Worm (Caenorhabditis elegans) whole organism, young adult: ENCODE data around the gene twk-44.

ENCODE experiments used
- B0261.1 ChIP-seq: sonication (generic microtip); optimal IDR thresholded peaks from 2 replicates; lab custom pipeline; 2016; ENCODE audit warnings: mild to moderate bottlenecking, missing genetic modification characterization, moderate library complexity, missing compliant biosample characterization
- C06A6.2 ChIP-seq: fragments of 200-800 bp; sonication (Bioruptor generic); conservative IDR thresholded peaks from 2 replicates; pipeline ENCODE4 v1.3.6; 2022; ENCODE audit warnings: missing genetic modification characterization, missing compliant biosample characterization
- C17E4.6 ChIP-seq: fragments of 200-800 bp; sonication (Bioruptor generic); IDR thresholded peaks from 2 replicates; pipeline ENCODE4 v1.3.6; 2022; ENCODE audit warnings: missing genetic modification reagents, missing genetic modification characterization, missing compliant biosample characterization
- D2030.7 ChIP-seq: fragments of 200-800 bp; sonication (Bioruptor generic); IDR thresholded peaks from 2 replicates; pipeline ENCODE4 v1.3.6; 2022; ENCODE audit warnings: missing genetic modification reagents, missing genetic modification characterization, missing compliant biosample characterization
- F23B12.7 ChIP-seq: sonication (generic microtip); optimal IDR thresholded peaks from 2 replicates; lab custom pipeline; 2017; ENCODE audit warnings: missing genetic modification characterization, mild to moderate bottlenecking, missing compliant biosample characterization, antibody characterized with exemption, moderate library complexity; ENCODE audit not compliant: insufficient read depth
- F33H1.4 ChIP-seq: fragments of 200-800 bp; sonication (Bioruptor generic); IDR thresholded peaks from 2 replicates; pipeline ENCODE4 v1.3.6; 2022; ENCODE audit warnings: missing genetic modification reagents, missing genetic modification characterization, missing compliant biosample characterization
- F37B4.10 ChIP-seq: fragments of 200-800 bp; sonication (Bioruptor generic); IDR thresholded peaks from 2 replicates; pipeline ENCODE4 v1.3.6; 2022; ENCODE audit warnings: missing genetic modification characterization, missing compliant biosample characterization
- F49E8.2 ChIP-seq: sonication (generic microtip); optimal IDR thresholded peaks from 3 replicates; lab custom pipeline; 2017; ENCODE audit warnings: missing genetic modification characterization, mild to moderate bottlenecking, missing compliant biosample characterization, antibody characterized with exemption, moderate library complexity; ENCODE audit not compliant: insufficient read depth
- F52B5.7 ChIP-seq: sonication (generic microtip); optimal IDR thresholded peaks from 2 replicates; lab custom pipeline; 2016; ENCODE audit warnings: mild to moderate bottlenecking, missing genetic modification characterization, missing compliant biosample characterization
- F57C9.4 ChIP-seq: sonication (generic microtip); optimal IDR thresholded peaks from 2 replicates; lab custom pipeline; 2017; ENCODE audit warnings: mild to moderate bottlenecking, missing genetic modification characterization, missing compliant biosample characterization
- K12H6.12 ChIP-seq: fragments of 200-800 bp; sonication (Bioruptor generic); optimal IDR thresholded peaks from 2 replicates; lab custom pipeline; 2018; ENCODE audit warnings: mild to moderate bottlenecking, missing genetic modification characterization, missing compliant biosample characterization
- T26A5.8 ChIP-seq: sonication (generic microtip); optimal IDR thresholded peaks from 2 replicates; lab custom pipeline; 2016; ENCODE audit warnings: missing genetic modification characterization, missing compliant biosample characterization
- akir-1 ChIP-seq: fragments of 200-800 bp; sonication (Bioruptor generic); optimal IDR thresholded peaks from 2 replicates; lab custom pipeline; 2018; ENCODE audit warnings: mild to moderate bottlenecking, missing genetic modification characterization, moderate library complexity, missing compliant biosample characterization
- ama-1 ChIP-seq, 3 experiments: fragments of 150-350 bp in 1 of 3; sonication (generic microtip) in 2 of 3; optimal IDR thresholded peaks; 2 replicates each; lab custom pipeline; 2014 to 2018; ENCODE audit warnings: missing biosample characterization in 2 of 3, missing genetic modification characterization in 2 of 3, missing genetic modification reagents in 2 of 3
- athp-1 ChIP-seq: sonication (generic microtip); optimal IDR thresholded peaks from 2 replicates; lab custom pipeline; 2017; ENCODE audit warnings: mild to moderate bottlenecking, missing genetic modification characterization, missing compliant biosample characterization
- bed-1 ChIP-seq: fragments of 200-800 bp; sonication (Bioruptor generic); IDR thresholded peaks from 2 replicates; pipeline ENCODE4 v1.3.6; 2022; ENCODE audit warnings: missing genetic modification reagents, missing genetic modification characterization, missing compliant biosample characterization
- bed-2 ChIP-seq: fragments of 200-800 bp; sonication (Bioruptor generic); IDR thresholded peaks from 2 replicates; pipeline ENCODE4 v1.3.6; 2022; ENCODE audit warnings: missing genetic modification reagents, missing genetic modification characterization, missing compliant biosample characterization
- ceh-100 ChIP-seq: fragments of 200-800 bp; sonication (Bioruptor generic); IDR thresholded peaks from 2 replicates; pipeline ENCODE4 v1.3.6; 2022; ENCODE audit warnings: missing genetic modification reagents, missing genetic modification characterization, missing compliant biosample characterization
- ceh-58 ChIP-seq: fragments of 200-800 bp; sonication (Bioruptor generic); IDR thresholded peaks from 2 replicates; pipeline ENCODE4 v1.3.6; 2022; ENCODE audit warnings: missing genetic modification characterization, missing compliant biosample characterization
- ceh-91 ChIP-seq: fragments of 200-800 bp; sonication (Bioruptor generic); IDR thresholded peaks from 2 replicates; pipeline ENCODE4 v1.3.6; 2022; ENCODE audit warnings: missing genetic modification reagents, missing genetic modification characterization, missing compliant biosample characterization
- chd-7 ChIP-seq: sonication (generic microtip); optimal IDR thresholded peaks from 2 replicates; lab custom pipeline; 2016; ENCODE audit warnings: mild to moderate bottlenecking, missing genetic modification characterization, moderate library complexity, missing compliant biosample characterization
- dox-1 ChIP-seq: fragments of 200-800 bp; sonication (Bioruptor generic); IDR thresholded peaks from 2 replicates; pipeline ENCODE4 v1.3.6; 2022; ENCODE audit warnings: missing genetic modification reagents, missing genetic modification characterization, missing compliant biosample characterization
- dpl-1 ChIP-seq: fragments of 150-350 bp; optimal IDR thresholded peaks from 2 replicates; lab custom pipeline; 2014; ENCODE audit warnings: missing biosample characterization, missing genetic modification reagents, missing genetic modification characterization
- egl-44 ChIP-seq: fragments of 200-800 bp; sonication (Bioruptor generic); IDR thresholded peaks from 2 replicates; pipeline ENCODE4 v1.3.6; 2022; ENCODE audit warnings: missing genetic modification reagents, missing genetic modification characterization, missing compliant biosample characterization
- ekl-4 ChIP-seq: fragments of 200-800 bp; sonication (Bioruptor generic); IDR thresholded peaks from 2 replicates; pipeline ENCODE4 v1.3.6; 2022; ENCODE audit warnings: missing genetic modification reagents, missing genetic modification characterization, missing compliant biosample characterization
- fkh-3 ChIP-seq: sonication (generic microtip); optimal IDR thresholded peaks from 2 replicates; lab custom pipeline; 2016; ENCODE audit warnings: mild to moderate bottlenecking, missing genetic modification characterization, missing compliant biosample characterization
- hlh-12 ChIP-seq: sonication (generic microtip); optimal IDR thresholded peaks from 2 replicates; lab custom pipeline; 2016; ENCODE audit warnings: missing genetic modification characterization, missing compliant biosample characterization
- lag-1 ChIP-seq: fragments of 200-800 bp; sonication (Bioruptor generic); IDR thresholded peaks from 2 replicates; pipeline ENCODE4 v1.3.6; 2022; ENCODE audit warnings: missing genetic modification reagents, missing genetic modification characterization, missing compliant biosample characterization
- lin-35 ChIP-seq, 3 experiments: fragments of 150-350 bp in 2 of 3; sonication (generic microtip) in 1 of 3; optimal IDR thresholded peaks; 2 replicates each; lab custom pipeline; 2014 to 2018; ENCODE audit warnings: missing biosample characterization in 3 of 3, missing genetic modification characterization in 3 of 3, missing genetic modification reagents in 3 of 3
- lir-1 ChIP-seq: fragments of 200-800 bp; sonication (Bioruptor generic); conservative IDR thresholded peaks from 2 replicates; pipeline ENCODE4 v1.3.6; 2022; ENCODE audit warnings: missing genetic modification reagents, missing genetic modification characterization, missing compliant biosample characterization
- lsl-1 ChIP-seq: fragments of 200-800 bp; sonication (Bioruptor generic); optimal IDR thresholded peaks from 2 replicates; lab custom pipeline; 2018; ENCODE audit warnings: mild to moderate bottlenecking, missing genetic modification characterization, moderate library complexity, missing compliant biosample characterization
- madf-8 ChIP-seq: fragments of 200-800 bp; sonication (Bioruptor generic); conservative IDR thresholded peaks from 2 replicates; pipeline ENCODE4 v1.3.6; 2022; ENCODE audit warnings: missing genetic modification reagents, missing genetic modification characterization, missing compliant biosample characterization
- mel-28 ChIP-seq: sonication (generic microtip); optimal IDR thresholded peaks from 2 replicates; lab custom pipeline; 2016; ENCODE audit warnings: borderline replicate concordance, mild to moderate bottlenecking, missing genetic modification characterization, missing compliant biosample characterization
- mxl-1 ChIP-seq: sonication (generic microtip); optimal IDR thresholded peaks from 2 replicates; lab custom pipeline; 2016; ENCODE audit warnings: missing genetic modification characterization, missing compliant biosample characterization
- nfya-2 ChIP-seq: fragments of 200-800 bp; sonication (Bioruptor generic); IDR thresholded peaks from 2 replicates; pipeline ENCODE4 v1.3.6; 2022; ENCODE audit warnings: missing genetic modification reagents, missing genetic modification characterization, missing compliant biosample characterization
- nhr-179 ChIP-seq: sonication (generic microtip); optimal IDR thresholded peaks from 2 replicates; lab custom pipeline; 2016; ENCODE audit warnings: mild to moderate bottlenecking, missing genetic modification characterization, missing compliant biosample characterization
- nhr-27 ChIP-seq: fragments of 200-800 bp; sonication (Bioruptor generic); optimal IDR thresholded peaks from 2 replicates; lab custom pipeline; 2018; ENCODE audit warnings: mild to moderate bottlenecking, missing genetic modification characterization, moderate library complexity, missing compliant biosample characterization
- pha-4 ChIP-seq: fragments of 150-350 bp; sonication (generic microtip); optimal IDR thresholded peaks from 2 replicates; lab custom pipeline; 2014; ENCODE audit warnings: missing biosample characterization, missing genetic modification reagents, missing genetic modification characterization
- rcor-1 ChIP-seq: fragments of 200-800 bp; sonication (Bioruptor generic); IDR thresholded peaks from 2 replicates; pipeline ENCODE4 v1.3.6; 2022; ENCODE audit warnings: missing genetic modification reagents, missing genetic modification characterization, missing compliant biosample characterization
- rpc-1 ChIP-seq, 2 experiments: fragments of 150-350 bp in 1 of 2; sonication (generic microtip) in 1 of 2; optimal IDR thresholded peaks; 2 replicates each; lab custom pipeline; 2014 to 2018; ENCODE audit warnings: missing biosample characterization in 1 of 2, missing genetic modification characterization in 1 of 2, missing genetic modification reagents in 1 of 2, missing genotype in 1 of 2
- sdz-38 ChIP-seq: sonication (generic microtip); optimal IDR thresholded peaks from 2 replicates; lab custom pipeline; 2016; ENCODE audit warnings: missing genotype, missing genetic modification characterization, missing compliant biosample characterization
- snpc-4 ChIP-seq, 5 experiments: fragments of 150-350 bp in 1 of 5; sonication (generic microtip) in 4 of 5; optimal IDR thresholded peaks; 2 replicates each; lab custom pipeline; 2014 to 2018; ENCODE audit warnings: missing genetic modification characterization in 5 of 5, missing biosample characterization in 3 of 5, antibody characterized with exemption in 2 of 5, mild to moderate bottlenecking in 2 of 5, missing compliant biosample characterization in 2 of 5, missing genotype in 2 of 5, moderate library complexity in 2 of 5, missing genetic modification reagents in 1 of 5
- tbx-9 ChIP-seq: sonication (generic microtip); optimal IDR thresholded peaks from 2 replicates; lab custom pipeline; 2016; ENCODE audit warnings: borderline replicate concordance, missing genetic modification characterization, inconsistent platforms, missing compliant biosample characterization
- unc-62 ChIP-seq: fragments of 150-350 bp; optimal IDR thresholded peaks from 2 replicates; lab custom pipeline; 2014; ENCODE audit warnings: missing biosample characterization, missing genetic modification reagents, missing genetic modification characterization
- ztf-22 ChIP-seq: fragments of 200-800 bp; sonication (Bioruptor generic); optimal IDR thresholded peaks from 2 replicates; lab custom pipeline; 2018; ENCODE audit warnings: mild to moderate bottlenecking, missing genetic modification characterization, moderate library complexity, missing compliant biosample characterization
- ztf-3 ChIP-seq: fragments of 200-800 bp; sonication (Bioruptor generic); optimal IDR thresholded peaks from 2 replicates; lab custom pipeline; 2018; ENCODE audit warnings: mild to moderate bottlenecking, missing genetic modification characterization, missing compliant biosample characterization

Gene twk-44

DNA sequence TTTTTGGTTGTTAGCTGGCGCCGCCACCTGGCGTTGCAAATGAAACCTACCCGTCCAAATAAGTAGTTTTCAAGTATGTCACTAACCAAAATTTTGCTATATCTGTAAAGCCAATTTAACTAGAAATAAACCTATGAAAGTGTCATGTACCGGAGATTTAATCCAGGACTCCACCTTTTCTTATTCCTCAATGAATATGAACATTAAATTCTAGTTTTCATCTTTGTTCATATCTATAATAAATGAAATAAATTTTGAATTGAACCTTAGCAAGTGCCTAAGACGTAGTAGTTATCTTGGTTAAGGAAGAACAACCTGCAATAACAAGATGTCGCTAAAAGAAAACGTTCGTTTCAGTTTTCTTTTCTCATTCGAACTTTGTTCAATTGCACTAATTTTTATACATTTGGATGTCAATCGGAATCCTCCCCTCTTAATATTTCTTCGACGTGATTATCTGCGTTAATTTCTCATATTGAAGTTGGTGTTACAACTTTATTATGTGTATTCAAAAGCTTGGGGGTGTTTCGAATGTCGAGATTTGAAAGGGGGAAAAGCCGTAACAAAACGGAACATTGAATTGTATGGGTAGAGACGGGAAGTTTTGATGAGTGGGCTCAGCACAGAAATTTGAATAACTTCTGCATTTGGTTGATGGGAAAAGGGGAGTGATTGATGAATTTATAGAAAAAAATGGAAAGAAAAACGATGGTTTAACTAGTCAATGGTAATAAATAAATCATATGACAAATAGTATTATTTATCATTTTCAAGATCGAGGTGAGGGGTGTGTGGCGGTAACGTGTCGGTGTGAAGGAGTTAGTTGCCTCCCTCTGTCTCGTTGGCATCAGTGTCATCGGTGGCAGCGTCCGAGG, 23.4 kb downstream of the twk-44 start (continued):
- 0 out of 2 replicates have a peak, but pooled peaks have one; percentile 43 for TF ChIP-seq nfya-2
- TF ChIP-seq lag-1 (GFP tag; lab: Robert Waterston, UW) = no peak
- TF ChIP-seq lir-1 (GFP tag; lab: Robert Waterston, UW) = no peak
- no peak for TF ChIP-seq unc-62 (GFP tag; lab: Kevin White, UChicago)
- no peak for TF ChIP-seq nhr-27
- no peak for TF ChIP-seq nhr-179 (tag; lab: Kevin White, UChicago)
- no peak for TF ChIP-seq ceh-91 (GFP tag; lab: Robert Waterston, UW)
- TF ChIP-seq lsl-1 (GFP tag; lab: Kevin White, UChicago) = no peak
- TF ChIP-seq ztf-3 = peak; percentile 64
- TF ChIP-seq F33H1.4 (GFP tag; lab: Robert Waterston, UW) = no peak
- TF ChIP-seq tbx-9 = no peak
- TF ChIP-seq lin-35 (GFP tag; optimal IDR thresholded peaks at IDR 0.05; lab: Kevin White, UChicago) = peak in 1 of 3 experiments; percentile 56
- TF ChIP-seq bed-2 (GFP tag; lab: Robert Waterston, UW) = no peak
- TF ChIP-seq mel-28 (tag; lab: Kevin White, UChicago) = no peak
- no peak for TF ChIP-seq mxl-1 (tag; lab: Kevin White, UChicago)
- TF ChIP-seq hlh-12 (tag; lab: Kevin White, UChicago) = no peak
- TF ChIP-seq dox-1 (GFP tag; lab: Robert Waterston, UW) = no peak
- TF ChIP-seq C17E4.6 (GFP tag; lab: Robert Waterston, UW) = no peak
- no peak for TF ChIP-seq rpc-1 (optimal IDR thresholded peaks at IDR 0.05; lab: Kevin White, UChicago)
- TF ChIP-seq rpc-1 (tag; optimal IDR thresholded peaks at IDR 0.05; lab: Kevin White, UChicago) = no peak
- no peak for TF ChIP-seq ztf-22 (GFP tag; lab: Kevin White, UChicago)
- peak; percentile 76 for TF ChIP-seq ama-1 (optimal IDR thresholded peaks at IDR 0.05; lab: Kevin White, UChicago)
- peak in 1 of 2 experiments; percentile 36 for TF ChIP-seq ama-1 (GFP tag; optimal IDR thresholded peaks at IDR 0.05; lab: Kevin White, UChicago)
- TF ChIP-seq athp-1 (tag; lab: Kevin White, UChicago) = peak; percentile 26
- no peak for TF ChIP-seq F49E8.2
- TF ChIP-seq C06A6.2 = 0 out of 2 replicates have a peak, but pooled peaks have one; percentile 53
- no peak; the same call in 1 of the 2 replicates for TF ChIP-seq ekl-4 (GFP tag; lab: Robert Waterston, UW)
- no peak for TF ChIP-seq F23B12.7 (tag; lab: Kevin White, UChicago)
- TF ChIP-seq K12H6.12 (tag; lab: Kevin White, UChicago) = peak; percentile 1
- TF ChIP-seq B0261.1 = peak; percentile 4
- TF ChIP-seq fkh-3 = peak; percentile 67
- peak; percentile 8; the same call in 1 of the 2 replicates for TF ChIP-seq ceh-100 (GFP tag; lab: Robert Waterston, UW)
- no peak for TF ChIP-seq sdz-38 (tag; lab: Kevin White, UChicago)
- no peak for TF ChIP-seq pha-4 (tag; lab: Kevin White, UChicago)
- TF ChIP-seq snpc-4 (GFP tag; optimal IDR thresholded peaks at IDR 0.05; lab: Kevin White, UChicago) = no peak
- TF ChIP-seq snpc-4 (tag; optimal IDR thresholded peaks at IDR 0.05; lab: Kevin White, UChicago) = no peak
- TF ChIP-seq F52B5.7 (tag; lab: Kevin White, UChicago) = peak; percentile 82
- no peak for TF ChIP-seq bed-1
- TF ChIP-seq D2030.7 (GFP tag; lab: Robert Waterston, UW) = no peak
- TF ChIP-seq egl-44 = no peak
- TF ChIP-seq F37B4.10 (GFP tag; lab: Robert Waterston, UW) = no peak
- peak; percentile 23 for TF ChIP-seq chd-7 (tag; lab: Kevin White, UChicago)
- no peak for TF ChIP-seq ceh-58 (GFP tag; lab: Robert Waterston, UW)
- no peak for TF ChIP-seq madf-8
- no peak for TF ChIP-seq F57C9.4 (tag; lab: Kevin White, UChicago)
- peak; percentile 11; the same call in 1 of the 2 replicates for TF ChIP-seq rcor-1 (GFP tag; lab: Robert Waterston, UW)
- no peak for TF ChIP-seq akir-1 (GFP tag; lab: Kevin White, UChicago)
- TF ChIP-seq T26A5.8 = no peak
- TF ChIP-seq dpl-1 (GFP tag; lab: Kevin White, UChicago) = no peak
